Fruit fly (Drosophila melanogaster): Measurements from ENCODE around the gene CG34377.

The CG34377 gene

DNA sequence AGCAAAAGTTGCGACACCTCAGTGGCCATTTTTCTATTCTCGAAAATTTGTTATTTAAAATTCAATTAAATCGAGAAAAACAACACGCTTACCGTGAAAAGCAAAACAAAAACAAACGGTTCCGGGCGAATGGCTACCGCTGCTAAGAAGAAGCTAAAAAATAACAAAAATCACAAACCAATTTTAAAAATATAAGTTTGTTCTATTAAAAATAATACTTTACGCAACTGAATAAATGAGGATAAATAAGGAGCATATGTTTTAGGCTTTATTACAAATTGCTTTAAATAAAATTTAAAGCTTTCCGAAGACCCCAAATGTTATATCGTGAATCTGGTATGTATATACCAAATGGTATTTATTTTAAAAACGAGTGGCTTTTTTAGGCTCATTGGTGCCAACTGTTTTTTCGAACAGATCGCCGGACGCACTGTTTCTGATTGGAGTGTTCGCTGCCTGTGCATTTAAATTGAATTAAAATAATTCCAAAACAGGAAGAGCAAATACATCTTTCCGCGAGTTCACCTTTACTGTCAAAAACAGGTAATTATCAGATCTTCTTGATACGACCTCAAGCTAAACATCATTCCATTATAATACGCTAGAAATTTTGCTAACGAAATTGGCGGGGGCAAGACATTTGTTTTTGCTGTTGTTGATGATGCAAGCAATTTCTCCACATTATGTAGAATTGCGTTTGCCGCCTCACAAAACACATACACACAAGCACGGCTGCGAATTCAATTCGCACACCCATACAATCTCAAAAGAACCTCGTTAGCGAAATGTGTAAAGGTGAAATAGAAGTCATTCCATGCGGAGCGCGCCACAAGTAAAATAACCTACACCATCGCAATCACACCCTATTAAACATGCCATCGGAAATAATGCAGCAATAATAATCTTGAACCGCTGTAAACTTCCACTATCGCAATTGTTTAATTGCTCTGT lies 43.5 kb upstream of the CG34377 start, which contains the start of the genes Polr3F and PyK (continued):
- TF ChIP-seq CG11398 (GFP tag; optimal IDR thresholded peaks at IDR 0.05) (no peak), Sox100B (GFP tag; optimal IDR thresholded peaks at IDR 0.05) (peak; percentile 11), maf-S (GFP tag; optimal IDR thresholded peaks at IDR 0.05) (no peak), Vsx1 (GFP tag; optimal IDR thresholded peaks at IDR 0.05) (no peak), ind (GFP tag; optimal IDR thresholded peaks at IDR 0.05) (peak; percentile 14), CG17361 (GFP tag; IDR thresholded peaks at IDR 0.05) (peak; percentile 55; the same call in 2 of the 3 replicates), exex (tag; optimal IDR thresholded peaks at IDR 0.05) (peak; percentile 10), CG17385 (GFP tag; optimal IDR thresholded peaks at IDR 0.05) (peak; percentile 98), CG11504 (tag; optimal IDR thresholded peaks at IDR 0.05) (peak; percentile 49), Ets97D (GFP tag; optimal IDR thresholded peaks at IDR 0.05) (peak; percentile 36), gcm (GFP tag; optimal IDR thresholded peaks at IDR 0.05) (no peak), sug (tag; optimal IDR thresholded peaks at IDR 0.05) (peak; percentile 44), Sox102F (GFP tag; optimal IDR thresholded peaks at IDR 0.05) (peak; percentile 30), CG10321 (GFP tag; IDR thresholded peaks at IDR 0.05) (no peak), CG10959 (GFP tag; IDR thresholded peaks at IDR 0.05) (no peak), CHES-1-like (GFP tag; optimal IDR thresholded peaks at IDR 0.05) (peak; percentile 44), pan (optimal IDR thresholded peaks at IDR 0.05) (no peak), pan (GFP tag; optimal IDR thresholded peaks at IDR 0.05 in 1 of 2, IDR thresholded peaks at IDR 0.05 in 1 of 2) (no peak), ERR (GFP tag; optimal IDR thresholded peaks at IDR 0.05) (peak; percentile 93), stwl (tag; optimal IDR thresholded peaks at IDR 0.05) (peak; percentile 55), CG11456 (GFP tag; IDR thresholded peaks at IDR 0.05) (no peak), CG15073 (GFP tag; optimal IDR thresholded peaks at IDR 0.05) (no peak), CG8290 (GFP tag; optimal IDR thresholded peaks at IDR 0.05) (no peak), CG8290 (tag; optimal IDR thresholded peaks at IDR 0.05) (peak in 1 of 2 experiments; percentile 40), H2.0 (GFP tag; IDR thresholded peaks at IDR 0.05) (no peak), CG4854 (GFP tag; optimal IDR thresholded peaks at IDR 0.05) (peak; percentile 27), CG3726 (GFP tag; IDR thresholded peaks at IDR 0.05) (no peak), CG16863 (GFP tag; optimal IDR thresholded peaks at IDR 0.05) (peak; percentile 3), CG4424 (GFP tag; optimal IDR thresholded peaks at IDR 0.05) (no peak), fd3F (GFP tag; optimal IDR thresholded peaks at IDR 0.05) (no peak), rib (GFP tag; IDR thresholded peaks at IDR 0.05) (no peak), CG3407 (GFP tag; optimal IDR thresholded peaks at IDR 0.05) (no peak), gfzf (GFP tag; optimal IDR thresholded peaks at IDR 0.05) (peak; percentile 79), CG14710 (tag; optimal IDR thresholded peaks at IDR 0.05) (peak; percentile 93), lab (GFP tag; optimal IDR thresholded peaks at IDR 0.05) (peak; percentile 43), CG18262 (tag; optimal IDR thresholded peaks at IDR 0.05) (peak; percentile 34), slbo (GFP tag; IDR thresholded peaks at IDR 0.05) (0 out of 2 replicates have a peak, but pooled peaks have one; percentile 17), chn (GFP tag; optimal IDR thresholded peaks at IDR 0.05) (no peak), psq (GFP tag; optimal IDR thresholded peaks at IDR 0.05) (no peak), tio (GFP tag; optimal IDR thresholded peaks at IDR 0.05) (no peak), unpg (GFP tag; optimal IDR thresholded peaks at IDR 0.05) (peak; percentile 53), cwo (GFP tag; optimal IDR thresholded peaks at IDR 0.05) (no peak), fru (optimal IDR thresholded peaks at IDR 0.05) (no peak), Dad (GFP tag; optimal IDR thresholded peaks at IDR 0.05) (peak; percentile 8), CG9609 (GFP tag; optimal IDR thresholded peaks at IDR 0.05) (no peak), Side (GFP tag; optimal IDR thresholded peaks at IDR 0.05) (no peak), D19B (GFP tag; optimal IDR thresholded peaks at IDR 0.05) (peak; percentile 6), CG10366 (GFP tag; IDR thresholded peaks at IDR 0.05) (no peak), onecut (GFP tag; IDR thresholded peaks at IDR 0.05) (no peak), pho (GFP tag; optimal IDR thresholded peaks at IDR 0.05) (peak; percentile 25)
